Fruit fly (Drosophila melanogaster) whole organism, embryonic: ENCODE data around the gene CG31663.

Experiments used
- ATbp ChIP-seq: fragments of 200-800 bp; sonication (Bioruptor generic); optimal IDR thresholded peaks from 2 replicates; lab custom pipeline; 2017; ENCODE audit warnings: missing biosample characterization, mild to moderate bottlenecking, missing genetic modification characterization, missing genetic modification reagents
- C15 ChIP-seq: fragments of 200-800 bp; sonication (Bioruptor generic); IDR thresholded peaks from 3 replicates; pipeline ENCODE4 v1.3.6; 2022; ENCODE audit warnings: missing biosample characterization, missing genetic modification characterization
- CG10366 ChIP-seq: fragments of 200-800 bp; sonication (Bioruptor generic); IDR thresholded peaks from 2 replicates; pipeline ENCODE4 v1.3.6; 2022; ENCODE audit warnings: missing biosample characterization, missing genetic modification characterization
- CG11093 ChIP-seq: fragments of 200-800 bp; sonication (Bioruptor generic); IDR thresholded peaks from 3 replicates; pipeline ENCODE4 v1.3.6; 2022; ENCODE audit warnings: missing biosample characterization, missing genetic modification characterization
- CG12744 ChIP-seq: fragments of 200-800 bp; sonication (Bioruptor generic); optimal IDR thresholded peaks from 2 replicates; lab custom pipeline; 2016; ENCODE audit warnings: missing biosample characterization, missing genetic modification characterization
- CG12769 ChIP-seq: fragments of 200-800 bp; sonication (Bioruptor generic); optimal IDR thresholded peaks from 2 replicates; lab custom pipeline; 2019; ENCODE audit warnings: missing biosample characterization, mild to moderate bottlenecking, missing genetic modification characterization, moderate library complexity
- CG13123 ChIP-seq: fragments of 200-800 bp; sonication (Bioruptor generic); optimal IDR thresholded peaks from 2 replicates; lab custom pipeline; 2016; ENCODE audit warnings: missing biosample characterization, missing genetic modification characterization
- CG14667 ChIP-seq: fragments of 200-800 bp; sonication (Bioruptor generic); IDR thresholded peaks from 2 replicates; pipeline ENCODE4 v1.3.6; 2022; ENCODE audit warnings: missing biosample characterization, missing genetic modification characterization
- CG15073 ChIP-seq: fragments of 200-800 bp; sonication (Bioruptor generic); optimal IDR thresholded peaks from 2 replicates; lab custom pipeline; 2016; ENCODE audit warnings: missing biosample characterization, missing genetic modification characterization
- CG15269 ChIP-seq: fragments of 200-800 bp; sonication (Bioruptor generic); optimal IDR thresholded peaks from 2 replicates; lab custom pipeline; 2018; ENCODE audit warnings: missing biosample characterization, mild to moderate bottlenecking, missing genetic modification characterization, moderate library complexity
- CG16813 ChIP-seq: fragments of 200-800 bp; sonication (Bioruptor generic); IDR thresholded peaks from 3 replicates; pipeline ENCODE4 v1.3.6; 2022; ENCODE audit warnings: missing biosample characterization, missing genetic modification characterization; ENCODE audit not compliant: partially characterized antibody
- CG17328 ChIP-seq: fragments of 200-800 bp; sonication (Bioruptor generic); IDR thresholded peaks from 2 replicates; pipeline ENCODE4 v1.3.6; 2022; ENCODE audit warnings: missing biosample characterization, missing genetic modification characterization
- CG2120 ChIP-seq: fragments of 200-800 bp; sonication (Bioruptor generic); optimal IDR thresholded peaks from 3 replicates; lab custom pipeline; 2016; ENCODE audit warnings: missing biosample characterization, missing genetic modification characterization
- CG2199 ChIP-seq: fragments of 200-800 bp; sonication (Bioruptor generic); IDR thresholded peaks from 3 replicates; pipeline ENCODE4 v1.3.6; 2022; ENCODE audit warnings: missing biosample characterization, missing genetic modification characterization
- CG31441 ChIP-seq: fragments of 200-800 bp; sonication (Bioruptor generic); IDR thresholded peaks from 2 replicates; pipeline ENCODE4 v1.3.6; 2022; ENCODE audit warnings: missing biosample characterization, missing genetic modification characterization
- CG3407 ChIP-seq: fragments of 200-800 bp; sonication (Bioruptor generic); optimal IDR thresholded peaks from 2 replicates; lab custom pipeline; 2018; ENCODE audit warnings: missing biosample characterization, mild to moderate bottlenecking, missing genetic modification characterization
- CG3847 ChIP-seq: fragments of 200-800 bp; sonication (Bioruptor generic); IDR thresholded peaks from 2 replicates; pipeline ENCODE4 v1.3.6; 2022; ENCODE audit warnings: missing biosample characterization, missing genetic modification characterization
- CG4404 ChIP-seq: fragments of 200-800 bp; sonication (Bioruptor generic); IDR thresholded peaks from 2 replicates; pipeline ENCODE4 v1.3.6; 2022; ENCODE audit warnings: missing biosample characterization, missing genetic modification characterization
- CG4617 ChIP-seq: fragments of 200-800 bp; sonication (Bioruptor generic); optimal IDR thresholded peaks from 3 replicates; lab custom pipeline; 2016; ENCODE audit warnings: missing biosample characterization, missing genetic modification characterization, borderline replicate concordance
- CG6765 ChIP-seq: fragments of 200-800 bp; sonication (Bioruptor generic); optimal IDR thresholded peaks from 3 replicates; lab custom pipeline; 2017; ENCODE audit warnings: missing biosample characterization, mild to moderate bottlenecking, missing genetic modification characterization
- CG9817 ChIP-seq: fragments of 200-800 bp; sonication (Bioruptor generic); optimal IDR thresholded peaks from 2 replicates; lab custom pipeline; 2018; ENCODE audit warnings: missing biosample characterization, mild to moderate bottlenecking, missing genetic modification characterization, moderate library complexity
- CG9932 ChIP-seq: fragments of 200-800 bp; sonication (Bioruptor generic); IDR thresholded peaks from 2 replicates; pipeline ENCODE4 v1.3.6; 2022; ENCODE audit warnings: missing biosample characterization, missing genetic modification characterization
- Chrac-16 ChIP-seq: fragments of 200-800 bp; sonication (Bioruptor generic); optimal IDR thresholded peaks from 3 replicates; lab custom pipeline; 2016; ENCODE audit warnings: missing biosample characterization, missing genetic modification characterization
- Dbx ChIP-seq: fragments of 200-800 bp; sonication (Bioruptor generic); IDR thresholded peaks from 3 replicates; pipeline ENCODE4 v1.3.6; 2022; ENCODE audit warnings: missing biosample characterization, missing genetic modification characterization
- ERR ChIP-seq: fragments of 200-800 bp; sonication (Bioruptor generic); optimal IDR thresholded peaks from 2 replicates; lab custom pipeline; 2016; ENCODE audit warnings: missing biosample characterization, missing genetic modification characterization
- Hmx ChIP-seq: fragments of 200-800 bp; sonication (Bioruptor generic); optimal IDR thresholded peaks from 2 replicates; lab custom pipeline; 2016; ENCODE audit warnings: missing biosample characterization, missing genetic modification characterization
- Lhr ChIP-seq: fragments of 200-800 bp; sonication (Bioruptor generic); optimal IDR thresholded peaks from 3 replicates; lab custom pipeline; 2017; ENCODE audit warnings: mild to moderate bottlenecking, missing biosample characterization, missing genetic modification reagents, missing genetic modification characterization
- Mrtf ChIP-seq: fragments of 200-800 bp; sonication (Bioruptor generic); IDR thresholded peaks from 3 replicates; pipeline ENCODE4 v1.3.6; 2022; ENCODE audit warnings: missing biosample characterization, missing genetic modification characterization
- NFAT ChIP-seq: fragments of 200-800 bp; sonication (Bioruptor generic); IDR thresholded peaks from 2 replicates; pipeline ENCODE4 v1.3.6; 2022; ENCODE audit warnings: missing biosample characterization, missing genetic modification characterization
- Nf-YB ChIP-seq: fragments of 200-800 bp; sonication (Bioruptor generic); optimal IDR thresholded peaks from 3 replicates; lab custom pipeline; 2019; ENCODE audit warnings: missing biosample characterization, mild to moderate bottlenecking, missing genetic modification characterization, moderate library complexity
- Optix ChIP-seq: fragments of 200-800 bp; sonication (Bioruptor generic); IDR thresholded peaks from 3 replicates; pipeline ENCODE4 v1.3.6; 2022; ENCODE audit warnings: missing biosample characterization, missing genetic modification characterization
- Side ChIP-seq: fragments of 200-800 bp; sonication (Bioruptor generic); optimal IDR thresholded peaks from 2 replicates; lab custom pipeline; 2016; ENCODE audit warnings: missing biosample characterization, missing genetic modification characterization
- ara ChIP-seq: fragments of 200-800 bp; sonication (Bioruptor generic); IDR thresholded peaks from 2 replicates; pipeline ENCODE4 v1.3.6; 2022; ENCODE audit warnings: missing biosample characterization, missing genetic modification characterization
- cg ChIP-seq: fragments of 200-800 bp; sonication (Bioruptor generic); optimal IDR thresholded peaks from 3 replicates; lab custom pipeline; 2019; ENCODE audit warnings: missing biosample characterization, mild to moderate bottlenecking, missing genetic modification characterization, moderate library complexity
- chif ChIP-seq, 2 experiments: fragments of 200-800 bp; sonication (Bioruptor generic); optimal IDR thresholded peaks; 3 replicates each; lab custom pipeline; 2016; ENCODE audit warnings: missing biosample characterization in 2 of 2, missing genetic modification characterization in 2 of 2
- ci ChIP-seq: fragments of 200-800 bp; sonication (Bioruptor generic); IDR thresholded peaks from 3 replicates; pipeline ENCODE4 v1.3.6; 2022; ENCODE audit warnings: missing biosample characterization, missing genetic modification characterization
- danr ChIP-seq: fragments of 200-800 bp; sonication (Bioruptor generic); IDR thresholded peaks from 2 replicates; pipeline ENCODE4 v1.3.6; 2022; ENCODE audit warnings: missing biosample characterization, missing genetic modification characterization
- dimm ChIP-seq: fragments of 200-800 bp; sonication (Bioruptor generic); IDR thresholded peaks from 2 replicates; pipeline ENCODE4 v1.3.6; 2022; ENCODE audit warnings: missing biosample characterization, missing genetic modification characterization
- hb ChIP-seq: fragments of 200-800 bp; sonication (Bioruptor generic); IDR thresholded peaks from 3 replicates; pipeline ENCODE4 v1.3.6; 2022; ENCODE audit warnings: missing biosample characterization, missing genetic modification characterization; ENCODE audit not compliant: partially characterized antibody
- knrl ChIP-seq: fragments of 200-800 bp; sonication (Bioruptor generic); IDR thresholded peaks from 3 replicates; pipeline ENCODE4 v1.3.6; 2022; ENCODE audit warnings: missing biosample characterization, missing genetic modification characterization; ENCODE audit not compliant: partially characterized antibody
- oc ChIP-seq: fragments of 200-800 bp; sonication (Bioruptor generic); optimal IDR thresholded peaks from 2 replicates; lab custom pipeline; 2018; ENCODE audit warnings: missing biosample characterization, mild to moderate bottlenecking, missing genetic modification characterization, moderate library complexity
- pho ChIP-seq: fragments of 200-800 bp; sonication (Bioruptor generic); optimal IDR thresholded peaks from 2 replicates; lab custom pipeline; 2016; ENCODE audit warnings: missing biosample characterization, missing genetic modification characterization
- rib ChIP-seq: fragments of 200-800 bp; sonication (Bioruptor generic); IDR thresholded peaks from 2 replicates; pipeline ENCODE4 v1.3.6; 2022; ENCODE audit warnings: missing biosample characterization, missing genetic modification characterization
- sd ChIP-seq: fragments of 200-800 bp; sonication (Bioruptor generic); optimal IDR thresholded peaks from 3 replicates; lab custom pipeline; 2018; ENCODE audit warnings: missing biosample characterization, mild to moderate bottlenecking, missing genetic modification characterization, moderate library complexity
- sens-2 ChIP-seq: fragments of 200-800 bp; sonication (Bioruptor generic); IDR thresholded peaks from 2 replicates; pipeline ENCODE4 v1.3.6; 2022; ENCODE audit warnings: missing biosample characterization, missing genetic modification characterization
- seq ChIP-seq: fragments of 200-800 bp; sonication (Bioruptor generic); IDR thresholded peaks from 2 replicates; pipeline ENCODE4 v1.3.6; 2022; ENCODE audit warnings: missing biosample characterization, missing genetic modification characterization
- slbo ChIP-seq: fragments of 200-800 bp; sonication (Bioruptor generic); IDR thresholded peaks from 2 replicates; pipeline ENCODE4 v1.3.6; 2022; ENCODE audit warnings: missing biosample characterization, missing genetic modification characterization
- sug ChIP-seq: fragments of 200-800 bp; optimal IDR thresholded peaks from 2 replicates; lab custom pipeline; 2019; ENCODE audit warnings: missing biosample characterization, mild to moderate bottlenecking, missing genetic modification characterization, moderate library complexity
- twi ChIP-seq: fragments of 200-800 bp; optimal IDR thresholded peaks from 2 replicates; lab custom pipeline; 2019; ENCODE audit warnings: missing biosample characterization, mild to moderate bottlenecking, missing genetic modification characterization, moderate library complexity
- tx ChIP-seq: fragments of 200-800 bp; sonication (Bioruptor generic); optimal IDR thresholded peaks from 2 replicates; lab custom pipeline; 2016; ENCODE audit warnings: missing biosample characterization, missing genetic modification characterization
- zen2 ChIP-seq: fragments of 200-800 bp; sonication (Bioruptor generic); IDR thresholded peaks from 3 replicates; pipeline ENCODE4 v1.3.6; 2022; ENCODE audit warnings: missing biosample characterization, missing genetic modification characterization; ENCODE audit not compliant: partially characterized antibody

CG31663 gene

DNA sequence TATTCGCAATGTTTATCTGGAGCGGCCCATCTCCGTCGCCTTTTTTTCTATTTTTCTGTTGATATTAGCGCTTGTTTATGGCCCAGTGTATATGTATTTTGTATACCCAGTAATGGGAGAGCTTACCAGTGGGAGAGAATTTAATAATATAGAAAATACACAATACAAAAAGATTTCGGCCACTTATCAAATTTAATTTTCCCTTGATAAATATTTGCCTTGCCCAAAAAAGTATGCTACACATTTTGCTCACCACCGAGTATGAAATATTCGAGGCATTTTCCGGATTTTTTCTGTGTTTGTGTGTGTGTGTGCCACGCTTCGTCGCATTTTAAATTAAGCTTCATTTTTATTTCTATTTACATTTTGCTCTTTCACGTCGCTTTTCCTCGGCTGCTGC is 42.3 kb downstream of the CG31663 start (continued):
- TF ChIP-seq slbo (GFP tag; lab: Robert Waterston, UW) (peak; percentile 51), Hmx (GFP tag; lab: Kevin White, UChicago) (no peak), Side (no peak), CG2199 (no peak), sd (no peak), ci (GFP tag; lab: Robert Waterston, UW) (0 out of 3 replicates have a peak, but pooled peaks have one; percentile 18), oc (tag; lab: Kevin White, UChicago) (no peak), CG15269 (tag; lab: Kevin White, UChicago) (peak; percentile 9), CG2120 (GFP tag; lab: Kevin White, UChicago) (peak; percentile 21), Optix (GFP tag; lab: Robert Waterston, UW) (no peak), ERR (no peak), tx (GFP tag; lab: Kevin White, UChicago) (no peak), chif (GFP tag; optimal IDR thresholded peaks at IDR 0.05; lab: Kevin White, UChicago) (no peak), Nf-YB (GFP tag; lab: Kevin White, UChicago) (no peak), NFAT (no peak), CG16813 (GFP tag; lab: Robert Waterston, UW) (no peak), cg (GFP tag; lab: Kevin White, UChicago) (no peak), danr (no peak)

DNA sequence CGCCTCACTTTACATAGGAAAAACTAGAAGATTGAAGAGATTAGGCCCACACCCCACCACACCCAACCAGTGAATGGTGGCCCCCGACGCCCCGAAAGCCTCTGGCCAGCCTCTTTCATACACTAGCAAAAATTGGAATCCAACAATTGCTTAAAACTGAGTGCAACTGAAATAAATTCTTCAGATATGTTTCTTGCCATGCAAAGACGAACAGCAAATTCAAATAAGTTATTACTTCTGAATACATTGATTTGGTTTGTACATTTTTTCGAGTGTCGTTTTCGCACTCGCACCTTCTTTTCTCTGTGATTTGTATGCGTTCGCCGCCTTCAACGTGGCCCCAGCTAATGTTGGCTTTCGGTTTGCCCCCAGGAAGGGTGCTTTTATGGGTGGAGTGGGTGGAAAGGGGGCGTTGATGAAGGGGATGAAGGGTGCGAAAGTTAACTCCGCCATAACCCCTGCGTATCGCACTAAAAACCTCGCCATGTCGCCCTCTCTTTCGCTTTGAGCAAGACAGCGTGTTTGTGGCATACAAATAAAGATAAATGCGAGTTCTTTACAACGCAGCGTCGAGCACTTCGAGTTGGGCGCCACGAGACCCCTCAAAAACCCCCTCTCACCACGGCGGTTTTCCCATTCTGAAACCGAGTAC is 43.4 kb downstream of the CG31663 start:
- TF ChIP-seq CG12744: no peak
- TF ChIP-seq hb (GFP tag; lab: Robert Waterston, UW): no peak
- TF ChIP-seq CG10366: peak; percentile 42
- TF ChIP-seq CG4404 (GFP tag; lab: Robert Waterston, UW): no peak
- no peak for TF ChIP-seq CG17328 (GFP tag; lab: Robert Waterston, UW)
- no peak for TF ChIP-seq CG4617 (GFP tag; lab: Kevin White, UChicago)
- TF ChIP-seq CG3847 (GFP tag; lab: Robert Waterston, UW): 0 out of 2 replicates have a peak, but pooled peaks have one; percentile 31
- TF ChIP-seq zen2 (GFP tag; lab: Robert Waterston, UW): no peak
- TF ChIP-seq Mrtf: peak; percentile 45; the same call in 1 of the 3 replicates
- TF ChIP-seq CG9932 (GFP tag; lab: Robert Waterston, UW): no peak
- TF ChIP-seq twi (tag; lab: Kevin White, UChicago): no peak
- TF ChIP-seq CG13123 (GFP tag; lab: Kevin White, UChicago): no peak
- TF ChIP-seq sug: no peak
- TF ChIP-seq seq: no peak
- TF ChIP-seq CG14667 (GFP tag; lab: Robert Waterston, UW): 0 out of 2 replicates have a peak, but pooled peaks have one; percentile 41
- TF ChIP-seq dimm (GFP tag; lab: Robert Waterston, UW): no peak
- no peak for TF ChIP-seq CG11093 (GFP tag; lab: Robert Waterston, UW)
- TF ChIP-seq rib (GFP tag; lab: Robert Waterston, UW): no peak
- no peak for TF ChIP-seq Lhr
- no peak for TF ChIP-seq ara
- TF ChIP-seq CG31441 (GFP tag; lab: Robert Waterston, UW): no peak
- no peak for TF ChIP-seq CG15073
- TF ChIP-seq CG3407 (GFP tag; lab: Kevin White, UChicago): no peak
- no peak for TF ChIP-seq C15 (GFP tag; lab: Robert Waterston, UW)
- peak; percentile 35 for TF ChIP-seq CG9817 (tag; lab: Kevin White, UChicago)
- TF ChIP-seq knrl (GFP tag; lab: Robert Waterston, UW): no peak
- TF ChIP-seq CG12769 (tag; lab: Kevin White, UChicago): peak; percentile 68
- no peak for TF ChIP-seq sens-2 (GFP tag; lab: Robert Waterston, UW)
- no peak for TF ChIP-seq Chrac-16 (GFP tag; lab: Kevin White, UChicago)
- no peak for TF ChIP-seq pho (GFP tag; lab: Kevin White, UChicago)
- TF ChIP-seq Dbx (GFP tag; lab: Robert Waterston, UW): peak; percentile 56; the same call in 2 of the 3 replicates
- no peak for TF ChIP-seq CG6765 (GFP tag; lab: Kevin White, UChicago)
- TF ChIP-seq ATbp: peak; percentile 42
